Worm (Caenorhabditis elegans): Measurements from ENCODE around the gene clec-141.

DNA sequence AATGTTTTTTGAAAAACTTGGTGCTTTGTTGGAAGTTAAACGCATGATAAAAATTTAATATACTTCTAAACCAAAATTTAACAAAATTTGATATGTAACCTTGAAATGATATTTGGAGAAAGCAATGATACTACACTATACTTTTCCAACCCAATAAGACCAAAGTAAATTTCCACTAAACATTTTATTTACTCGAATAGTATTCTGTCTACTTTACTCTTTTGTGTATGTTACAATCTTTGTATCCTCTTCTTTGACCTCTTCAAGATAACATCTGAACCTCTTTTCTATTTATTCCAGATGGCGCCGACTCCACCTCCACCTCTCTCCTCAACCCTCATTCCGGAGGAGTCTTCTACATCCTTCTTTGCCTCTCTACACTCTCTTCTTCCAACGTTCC lies 46.1 kb upstream of the clec-141 start, which contains the start of gene dhs-5:
- TF ChIP-seq hlh-13 (GFP tag; optimal IDR thresholded peaks at IDR 0.05) (no peak), rnt-1 (tag; optimal IDR thresholded peaks at IDR 0.05) (no peak), nhr-11 (tag; optimal IDR thresholded peaks at IDR 0.05) (no peak), sox-2 (GFP tag; IDR thresholded peaks at IDR 0.05) (no peak), lim-6 (tag; optimal IDR thresholded peaks at IDR 0.05) (no peak), ceh-31 (tag; optimal IDR thresholded peaks at IDR 0.05) (no peak), hlh-8 (tag; optimal IDR thresholded peaks at IDR 0.05) (no peak), fax-1 (tag; optimal IDR thresholded peaks at IDR 0.05) (no peak)
